Fruit fly (Drosophila melanogaster): ENCODE data around the gene Oseg1.

dm6 chr3L:8424831-8425336 is 12.3 kb upstream of the Oseg1 start, which contains the start of gene Cbl:
- TF ChIP-seq pan (optimal IDR thresholded peaks at IDR 0.05): no peak
- TF ChIP-seq CG8478 (optimal IDR thresholded peaks at IDR 0.05): no peak

Measured in whole organism.